Fruit fly (Drosophila melanogaster) whole organism, embryonic: ENCODE results near the gene LSm3.

Experiments
- BtbVII ChIP-seq: fragments of 200-800 bp; sonication (Bioruptor generic); optimal IDR thresholded peaks from 3 replicates; lab custom pipeline; 2017; ENCODE audit warnings: missing biosample characterization, mild to moderate bottlenecking, missing genetic modification characterization
- CG12071 ChIP-seq: fragments of 200-800 bp; sonication (Bioruptor generic); optimal IDR thresholded peaks from 3 replicates; lab custom pipeline; 2018; ENCODE audit warnings: missing biosample characterization, mild to moderate bottlenecking, missing genetic modification characterization
- CG12155 ChIP-seq: fragments of 200-800 bp; sonication (Bioruptor generic); optimal IDR thresholded peaks from 3 replicates; lab custom pipeline; 2016; ENCODE audit warnings: missing biosample characterization, missing genetic modification characterization
- CG12299 ChIP-seq: fragments of 200-800 bp; sonication (Bioruptor generic); optimal IDR thresholded peaks from 2 replicates; lab custom pipeline; 2018; ENCODE audit warnings: missing biosample characterization, mild to moderate bottlenecking, missing genetic modification characterization
- CG14965 ChIP-seq: fragments of 200-800 bp; sonication (Bioruptor generic); optimal IDR thresholded peaks from 2 replicates; lab custom pipeline; 2016; ENCODE audit warnings: missing biosample characterization, missing genetic modification characterization, borderline replicate concordance
- CG15479 ChIP-seq: fragments of 200-800 bp; sonication (Bioruptor generic); optimal IDR thresholded peaks from 3 replicates; lab custom pipeline; 2019; ENCODE audit warnings: missing biosample characterization, mild to moderate bottlenecking, missing genetic modification characterization, moderate library complexity
- CG1603 ChIP-seq: fragments of 200-800 bp; sonication (Bioruptor generic); optimal IDR thresholded peaks from 2 replicates; lab custom pipeline; 2019; ENCODE audit warnings: missing biosample characterization, mild to moderate bottlenecking, missing genetic modification characterization, moderate library complexity
- CG1792 ChIP-seq: fragments of 200-800 bp; sonication (Bioruptor generic); optimal IDR thresholded peaks from 2 replicates; lab custom pipeline; 2016; ENCODE audit warnings: missing biosample characterization, missing genetic modification characterization
- CG18011 ChIP-seq: fragments of 200-800 bp; sonication (Bioruptor generic); optimal IDR thresholded peaks from 2 replicates; lab custom pipeline; 2017; ENCODE audit warnings: missing biosample characterization, missing genetic modification characterization, mild to moderate bottlenecking, moderate library complexity, missing genotype
- CG2875 ChIP-seq: fragments of 200-800 bp; sonication (Bioruptor generic); optimal IDR thresholded peaks from 2 replicates; lab custom pipeline; 2017; ENCODE audit warnings: missing biosample characterization, mild to moderate bottlenecking, missing genetic modification characterization, missing genetic modification reagents
- CG30403 ChIP-seq: fragments of 200-800 bp; sonication (Bioruptor generic); optimal IDR thresholded peaks from 3 replicates; lab custom pipeline; 2016; ENCODE audit warnings: missing biosample characterization, missing genetic modification characterization
- CG3163 ChIP-seq: fragments of 200-800 bp; sonication (Bioruptor generic); optimal IDR thresholded peaks from 3 replicates; lab custom pipeline; 2016; ENCODE audit warnings: missing biosample characterization, missing genetic modification characterization
- CG4617 ChIP-seq: fragments of 200-800 bp; sonication (Bioruptor generic); optimal IDR thresholded peaks from 3 replicates; lab custom pipeline; 2016; ENCODE audit warnings: missing biosample characterization, missing genetic modification characterization, borderline replicate concordance
- CG4707 ChIP-seq: fragments of 200-800 bp; sonication (Bioruptor generic); optimal IDR thresholded peaks from 2 replicates; lab custom pipeline; 2018; ENCODE audit warnings: missing biosample characterization, mild to moderate bottlenecking, missing genetic modification characterization, moderate library complexity
- CG6175 ChIP-seq: fragments of 200-800 bp; sonication (Bioruptor generic); IDR thresholded peaks from 3 replicates; pipeline ENCODE4 v1.3.6; 2022; ENCODE audit warnings: missing biosample characterization, missing genetic modification characterization
- CG8359 ChIP-seq: fragments of 200-800 bp; sonication (Bioruptor generic); optimal IDR thresholded peaks from 2 replicates; lab custom pipeline; 2017; ENCODE audit warnings: missing biosample characterization, mild to moderate bottlenecking, missing genetic modification characterization, borderline replicate concordance
- CG9817 ChIP-seq: fragments of 200-800 bp; sonication (Bioruptor generic); optimal IDR thresholded peaks from 2 replicates; lab custom pipeline; 2018; ENCODE audit warnings: missing biosample characterization, mild to moderate bottlenecking, missing genetic modification characterization, moderate library complexity
- Dip2 ChIP-seq: fragments of 200-800 bp; sonication (Bioruptor generic); IDR thresholded peaks from 2 replicates; pipeline ENCODE4 v1.3.6; 2022; ENCODE audit warnings: missing biosample characterization, missing genetic modification characterization
- Gug ChIP-seq: fragments of 200-800 bp; sonication (Bioruptor generic); IDR thresholded peaks from 4 replicates; pipeline ENCODE4 v1.3.6; 2022; ENCODE audit warnings: missing biosample characterization, missing genetic modification characterization
- HLH3B ChIP-seq: fragments of 200-800 bp; sonication (Bioruptor generic); IDR thresholded peaks from 2 replicates; pipeline ENCODE4 v1.3.6; 2022; ENCODE audit warnings: missing biosample characterization, missing genetic modification characterization
- HmgZ ChIP-seq: fragments of 200-800 bp; sonication (Bioruptor generic); optimal IDR thresholded peaks from 2 replicates; lab custom pipeline; 2018; ENCODE audit warnings: missing biosample characterization, mild to moderate bottlenecking, missing genetic modification characterization
- MBD-R2 ChIP-seq: fragments of 200-800 bp; sonication (Bioruptor generic); IDR thresholded peaks from 2 replicates; pipeline ENCODE4 v1.3.6; 2022; ENCODE audit warnings: missing biosample characterization, missing genetic modification characterization
- Med ChIP-seq: fragments of 200-800 bp; sonication (Bioruptor generic); peaks from one replicate; lab custom pipeline; 2016; ENCODE audit warnings: missing biosample characterization, missing genetic modification characterization, mild to moderate bottlenecking, inconsistent platforms, moderate library complexity
- Mrtf ChIP-seq: fragments of 200-800 bp; sonication (Bioruptor generic); IDR thresholded peaks from 3 replicates; pipeline ENCODE4 v1.3.6; 2022; ENCODE audit warnings: missing biosample characterization, missing genetic modification characterization
- NFAT ChIP-seq: fragments of 200-800 bp; sonication (Bioruptor generic); IDR thresholded peaks from 2 replicates; pipeline ENCODE4 v1.3.6; 2022; ENCODE audit warnings: missing biosample characterization, missing genetic modification characterization
- NfI ChIP-seq: fragments of 200-800 bp; sonication (Bioruptor generic); optimal IDR thresholded peaks from 3 replicates; lab custom pipeline; 2018; ENCODE audit warnings: missing biosample characterization, mild to moderate bottlenecking, missing genetic modification characterization, moderate library complexity
- Oaz ChIP-seq: fragments of 200-800 bp; sonication (Bioruptor generic); IDR thresholded peaks from 2 replicates; pipeline ENCODE4 v1.3.6; 2022; ENCODE audit warnings: missing biosample characterization, missing genetic modification characterization
- Poxn ChIP-seq: fragments of 200-800 bp; sonication (Bioruptor generic); IDR thresholded peaks from 2 replicates; pipeline ENCODE4 v1.3.6; 2022; ENCODE audit warnings: missing biosample characterization, missing genetic modification characterization
- Ravus ChIP-seq: fragments of 200-800 bp; sonication (Bioruptor generic); IDR thresholded peaks from 2 replicates; pipeline ENCODE4 v1.3.6; 2022; ENCODE audit warnings: missing biosample characterization, missing genetic modification characterization
- Sry-δ ChIP-seq: fragments of 200-800 bp; sonication (Bioruptor generic); optimal IDR thresholded peaks from 2 replicates; lab custom pipeline; 2016; ENCODE audit warnings: missing biosample characterization, missing genetic modification characterization
- TFAM ChIP-seq: fragments of 200-800 bp; sonication (Bioruptor generic); optimal IDR thresholded peaks from 2 replicates; lab custom pipeline; 2017; ENCODE audit warnings: missing biosample characterization, missing genetic modification characterization, inconsistent platforms
- aop ChIP-seq: fragments of 200-800 bp; sonication (Bioruptor generic); IDR thresholded peaks from 2 replicates; pipeline ENCODE4 v1.3.6; 2022; ENCODE audit warnings: missing biosample characterization, missing genetic modification characterization
- ap ChIP-seq: fragments of 200-800 bp; sonication (Bioruptor generic); IDR thresholded peaks from 2 replicates; pipeline ENCODE4 v1.3.6; 2022; ENCODE audit warnings: missing biosample characterization, missing genetic modification characterization
- bigmax ChIP-seq: fragments of 200-800 bp; sonication (Bioruptor generic); optimal IDR thresholded peaks from 2 replicates; lab custom pipeline; 2018; ENCODE audit warnings: missing biosample characterization, mild to moderate bottlenecking, missing genetic modification characterization
- cg ChIP-seq: fragments of 200-800 bp; sonication (Bioruptor generic); optimal IDR thresholded peaks from 3 replicates; lab custom pipeline; 2019; ENCODE audit warnings: missing biosample characterization, mild to moderate bottlenecking, missing genetic modification characterization, moderate library complexity
- chm ChIP-seq: fragments of 200-800 bp; sonication (Bioruptor generic); IDR thresholded peaks from 2 replicates; pipeline ENCODE4 v1.3.6; 2022; ENCODE audit warnings: missing biosample characterization, missing genetic modification characterization
- crp ChIP-seq, 2 experiments: fragments of 200-800 bp; sonication (Bioruptor generic); optimal IDR thresholded peaks; 2 replicates in 1 of 2; 3 replicates in 1 of 2; lab custom pipeline; 2017; ENCODE audit warnings: missing biosample characterization in 2 of 2, missing genetic modification characterization in 2 of 2, mild to moderate bottlenecking in 1 of 2, moderate library complexity in 1 of 2
- dan ChIP-seq: fragments of 200-800 bp; sonication (Bioruptor generic); IDR thresholded peaks from 2 replicates; pipeline ENCODE4 v1.3.6; 2022; ENCODE audit warnings: missing biosample characterization, missing genetic modification characterization
- dmrt11E ChIP-seq: fragments of 200-800 bp; sonication (Bioruptor generic); optimal IDR thresholded peaks from 3 replicates; lab custom pipeline; 2018; ENCODE audit warnings: missing biosample characterization, mild to moderate bottlenecking, missing genetic modification characterization, moderate library complexity
- dysf ChIP-seq: fragments of 200-800 bp; sonication (Bioruptor generic); IDR thresholded peaks from 3 replicates; pipeline ENCODE4 v1.3.6; 2022; ENCODE audit warnings: missing biosample characterization, missing genetic modification characterization
- ewg ChIP-seq: fragments of 200-800 bp; sonication (Bioruptor generic); optimal IDR thresholded peaks from 3 replicates; lab custom pipeline; 2017; ENCODE audit warnings: mild to moderate bottlenecking, missing biosample characterization, missing genetic modification reagents, missing genetic modification characterization
- fd102C ChIP-seq: fragments of 200-800 bp; sonication (Bioruptor generic); optimal IDR thresholded peaks from 2 replicates; lab custom pipeline; 2018; ENCODE audit warnings: missing biosample characterization, mild to moderate bottlenecking, missing genetic modification characterization, moderate library complexity
- her ChIP-seq: fragments of 200-800 bp; sonication (Bioruptor generic); optimal IDR thresholded peaks from 2 replicates; lab custom pipeline; 2016; ENCODE audit warnings: missing biosample characterization, missing genetic modification characterization
- hth ChIP-seq: fragments of >200 bp; optimal IDR thresholded peaks from 2 replicates; lab custom pipeline; 2017; ENCODE audit warnings: inconsistent platforms
- insv ChIP-seq, 2 experiments: fragments of 200-800 bp; sonication (Bioruptor generic); optimal IDR thresholded peaks; 3 replicates each; lab custom pipeline; 2016 to 2018; ENCODE audit warnings: missing biosample characterization in 2 of 2, missing genetic modification characterization in 2 of 2
- luna ChIP-seq: fragments of 200-800 bp; sonication (Bioruptor generic); optimal IDR thresholded peaks from 2 replicates; lab custom pipeline; 2016; ENCODE audit warnings: missing biosample characterization, missing genetic modification characterization
- pho ChIP-seq: fragments of 200-800 bp; sonication (Bioruptor generic); optimal IDR thresholded peaks from 2 replicates; lab custom pipeline; 2016; ENCODE audit warnings: missing biosample characterization, missing genetic modification characterization
- prd ChIP-seq, 3 experiments: fragments of >200 bp in 2 of 3; fragments of 200-800 bp in 1 of 3; sonication (Bioruptor generic) in 1 of 3; optimal IDR thresholded peaks in 2 of 3; IDR thresholded peaks in 1 of 3; 2 replicates in 2 of 3; 3 replicates in 1 of 3; pipeline versions ENCODE4 v1.3.6 to Lab custom; 2017 to 2022; ENCODE audit warnings: missing biosample characterization in 1 of 3, missing genetic modification characterization in 1 of 3
- pzg ChIP-seq: fragments of 200-800 bp; sonication (Bioruptor generic); optimal IDR thresholded peaks from 3 replicates; lab custom pipeline; 2018; ENCODE audit warnings: missing biosample characterization, mild to moderate bottlenecking, missing genetic modification characterization, moderate library complexity
- tap ChIP-seq: fragments of 200-800 bp; optimal IDR thresholded peaks from 3 replicates; lab custom pipeline; 2019; ENCODE audit warnings: missing biosample characterization, mild to moderate bottlenecking, missing genetic modification characterization, moderate library complexity
- vvl ChIP-seq: fragments of 200-800 bp; sonication (Bioruptor generic); IDR thresholded peaks from 2 replicates; pipeline ENCODE4 v1.3.6; 2022; ENCODE audit warnings: missing biosample characterization, missing genetic modification characterization

LSm3 gene

dm6 chr3R:23996224-23996623 lies at the start of gene LSm3 (continued):
- no peak for TF ChIP-seq BtbVII (GFP tag; lab: Kevin White, UChicago)
- TF ChIP-seq HmgZ (tag; lab: Kevin White, UChicago), result no peak
- no peak for TF ChIP-seq CG8359 (GFP tag; lab: Kevin White, UChicago)
- no peak for TF ChIP-seq CG6175 (GFP tag; lab: Robert Waterston, UW)
- TF ChIP-seq crp (GFP tag; optimal IDR thresholded peaks at IDR 0.05; lab: Kevin White, UChicago), result peak in 1 of 2 experiments; percentile 43
- no peak for TF ChIP-seq Dip2
- TF ChIP-seq CG4617 (GFP tag; lab: Kevin White, UChicago), result peak; percentile 32
- no peak for TF ChIP-seq CG12299 (tag; lab: Kevin White, UChicago)
- TF ChIP-seq pho, result no peak
- no peak for TF ChIP-seq CG2875
- no peak for TF ChIP-seq CG1792 (GFP tag; lab: Kevin White, UChicago)
- TF ChIP-seq CG4707 (GFP tag; lab: Kevin White, UChicago), result no peak
- TF ChIP-seq Poxn, result no peak
- TF ChIP-seq CG1603 (tag; lab: Kevin White, UChicago), result peak; percentile 22
- TF ChIP-seq CG9817 (tag; lab: Kevin White, UChicago), result no peak
- TF ChIP-seq NfI, result no peak
- TF ChIP-seq her (GFP tag; lab: Kevin White, UChicago), result no peak
- no peak for TF ChIP-seq CG12071 (GFP tag; lab: Kevin White, UChicago)
- TF ChIP-seq dmrt11E, result no peak
- no peak for TF ChIP-seq CG3163 (GFP tag; lab: Kevin White, UChicago)
- TF ChIP-seq chm (GFP tag; lab: Robert Waterston, UW), result 0 out of 2 replicates have a peak, but pooled peaks have one; percentile 7
- no peak for TF ChIP-seq dysf (GFP tag; lab: Robert Waterston, UW)
- no peak for TF ChIP-seq prd (optimal IDR thresholded peaks at IDR 0.05; lab: Kevin White, UChicago)
- TF ChIP-seq prd (GFP tag; IDR thresholded peaks at IDR 0.05; lab: Robert Waterston, UW), result no peak
- TF ChIP-seq ap (GFP tag; lab: Robert Waterston, UW), result no peak
- peak; percentile 63 for TF ChIP-seq CG15479
- no peak for TF ChIP-seq cg (GFP tag; lab: Kevin White, UChicago)
- TF ChIP-seq Gug (GFP tag; lab: Robert Waterston, UW), result no peak
- TF ChIP-seq NFAT, result no peak
- peak; percentile 53 for TF ChIP-seq pzg (GFP tag; lab: Kevin White, UChicago)
- no peak for TF ChIP-seq CG12155
- no peak for TF ChIP-seq Mrtf
- no peak for TF ChIP-seq ewg (GFP tag; lab: Kevin White, UChicago)
- no peak for TF ChIP-seq Ravus (GFP tag; lab: Robert Waterston, UW)
- no peak for TF ChIP-seq CG30403
- TF ChIP-seq CG14965 (GFP tag; lab: Kevin White, UChicago), result no peak
- no peak for TF ChIP-seq vvl (GFP tag; lab: Robert Waterston, UW)
- no peak for TF ChIP-seq aop (GFP tag; lab: Robert Waterston, UW)
- no peak for TF ChIP-seq bigmax (GFP tag; lab: Kevin White, UChicago)
- no peak for TF ChIP-seq Oaz (GFP tag; lab: Robert Waterston, UW)
- no peak for TF ChIP-seq CG18011 (GFP tag; lab: Kevin White, UChicago)
- peak; percentile 65 for TF ChIP-seq MBD-R2 (GFP tag; lab: Robert Waterston, UW)
- TF ChIP-seq dan (GFP tag; lab: Robert Waterston, UW), result no peak
- TF ChIP-seq hth, result no peak
- no peak for TF ChIP-seq luna (GFP tag; lab: Kevin White, UChicago)
- TF ChIP-seq insv (GFP tag; optimal IDR thresholded peaks at IDR 0.05; lab: Kevin White, UChicago), result no peak
- TF ChIP-seq HLH3B (GFP tag; lab: Robert Waterston, UW), result no peak
- TF ChIP-seq fd102C (GFP tag; lab: Kevin White, UChicago), result no peak
- peak; percentile 73 for TF ChIP-seq Med (GFP tag; lab: Kevin White, UChicago)
- no peak for TF ChIP-seq tap (tag; lab: Kevin White, UChicago)
- TF ChIP-seq Sry-δ (GFP tag; lab: Kevin White, UChicago), result peak; percentile 17
- no peak for TF ChIP-seq TFAM (GFP tag; lab: Kevin White, UChicago)
